Worm (Caenorhabditis elegans): Measurements from ENCODE around the gene moc-6.
A peak's percentile ranks its signal among the peaks of the same experiment; 100 is the strongest.

Gene moc-6

DNA sequence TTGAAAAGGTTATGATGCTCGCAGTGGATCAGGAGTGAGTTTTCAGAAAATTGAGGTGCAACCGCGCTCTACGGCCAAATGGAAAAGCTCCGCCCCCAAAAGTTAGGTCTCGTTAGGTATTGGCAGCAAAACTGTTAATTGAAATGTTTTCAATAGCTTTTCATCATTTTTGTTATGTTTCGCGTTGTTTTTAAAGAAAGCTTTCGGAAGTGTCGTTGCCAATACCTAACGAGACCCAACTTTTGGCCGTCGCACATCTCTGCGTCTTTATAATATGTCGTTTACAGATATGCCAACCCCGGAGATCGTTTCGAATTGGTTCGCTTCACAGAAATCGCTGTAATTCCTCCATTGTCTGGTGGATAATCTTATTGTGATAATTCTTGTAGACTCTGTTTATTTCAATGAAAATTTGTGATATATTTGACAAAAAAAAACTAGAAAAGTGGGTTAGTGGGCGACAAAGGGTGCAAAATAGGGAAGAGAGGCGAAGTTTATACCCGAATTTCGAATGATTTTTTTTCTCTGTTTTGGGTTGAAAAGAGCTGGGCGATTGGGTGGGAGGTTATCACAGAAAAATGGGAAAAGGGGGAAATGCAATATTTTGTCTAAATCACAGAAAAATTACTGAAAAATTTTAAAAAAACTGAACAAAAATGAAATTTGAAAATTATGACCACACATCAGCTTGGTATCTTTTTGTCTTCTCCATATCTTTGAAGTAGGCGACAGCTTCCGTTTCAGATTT is 682 bp downstream of the moc-6 start:
- TF ChIP-seq attf-3 (GFP tag; conservative IDR thresholded peaks at IDR 0.05) (no peak), atf-7 (tag; optimal IDR thresholded peaks at IDR 0.05) (peak; percentile 73), let-526 (GFP tag; IDR thresholded peaks at IDR 0.05) (no peak), tbp1 (GFP tag; optimal IDR thresholded peaks at IDR 0.05) (peak; percentile 8), cebp-1 (GFP tag; IDR thresholded peaks at IDR 0.05) (0 out of 2 replicates have a peak, but pooled peaks have one; percentile 12), cebp-1 (tag; optimal IDR thresholded peaks at IDR 0.05) (peak; percentile 68), Y56A3A.18 (GFP tag; IDR thresholded peaks at IDR 0.05) (peak; percentile 56; the same call in 1 of the 2 replicates), nfya-2 (GFP tag; IDR thresholded peaks at IDR 0.05) (no peak), lsl-1 (GFP tag; optimal IDR thresholded peaks at IDR 0.05) (no peak), zim-3 (tag; optimal IDR thresholded peaks at IDR 0.05) (peak; percentile 11), dox-1 (GFP tag; IDR thresholded peaks at IDR 0.05) (peak; percentile 27; the same call in 1 of the 2 replicates), madf-10 (tag; optimal IDR thresholded peaks at IDR 0.05) (peak; percentile 63), mel-28 (tag; optimal IDR thresholded peaks at IDR 0.05; ENCODE audit: borderline replicate concordance) (no peak), Y95B8A.8 (GFP tag; IDR thresholded peaks at IDR 0.05) (0 out of 2 replicates have a peak, but pooled peaks have one; percentile 20), attf-5 (GFP tag; optimal IDR thresholded peaks at IDR 0.05) (peak; percentile 40), ekl-4 (GFP tag; IDR thresholded peaks at IDR 0.05) (peak; percentile 56; the same call in 1 of the 2 replicates), let-607 (tag; optimal IDR thresholded peaks at IDR 0.05) (peak in 1 of 2 experiments; percentile 20), lin-40 (tag; optimal IDR thresholded peaks at IDR 0.05) (peak; percentile 50), mxl-1 (tag; optimal IDR thresholded peaks at IDR 0.05) (no peak), lin-54 (GFP tag; optimal IDR thresholded peaks at IDR 0.05) (peak; percentile 28), athp-1 (tag; optimal IDR thresholded peaks at IDR 0.05) (peak; percentile 58), mcd-1 (GFP tag; IDR thresholded peaks at IDR 0.05) (peak; percentile 75), lin-26 (GFP tag; IDR thresholded peaks at IDR 0.05) (peak; percentile 62; the same call in 1 of the 2 replicates), B0336.3 (GFP tag; IDR thresholded peaks at IDR 0.05) (peak; percentile 68), cebp-2 (GFP tag; IDR thresholded peaks at IDR 0.05) (no peak), F52B5.7 (tag; optimal IDR thresholded peaks at IDR 0.05) (peak; percentile 11), nhr-90 (tag; optimal IDR thresholded peaks at IDR 0.05) (peak; percentile 87), repo-1 (tag; optimal IDR thresholded peaks at IDR 0.05) (peak; percentile 91), nhr-80 (tag; optimal IDR thresholded peaks at IDR 0.05) (peak; percentile 42), Y53G8AR.9 (GFP tag; conservative IDR thresholded peaks at IDR 0.05) (peak; percentile 77), ceh-27 (GFP tag; optimal IDR thresholded peaks at IDR 0.05) (peak; percentile 25), ZK185.1 (tag; optimal IDR thresholded peaks at IDR 0.05; ENCODE audit: poor library complexity, severe bottlenecking) (peak; percentile 45), F23B12.7 (tag; optimal IDR thresholded peaks at IDR 0.05; ENCODE audit: insufficient read depth) (peak; percentile 18), hmg-1.2 (GFP tag; IDR thresholded peaks at IDR 0.05) (peak; percentile 26; the same call in 1 of the 2 replicates), madf-3 (GFP tag; IDR thresholded peaks at IDR 0.05) (0 out of 2 replicates have a peak, but pooled peaks have one; percentile 57), chd-7 (tag; optimal IDR thresholded peaks at IDR 0.05) (peak; percentile 61), tlf-1 (GFP tag; optimal IDR thresholded peaks at IDR 0.05) (peak; percentile 69), F37B4.10 (GFP tag; IDR thresholded peaks at IDR 0.05) (no peak), ets-4 (GFP tag; optimal IDR thresholded peaks at IDR 0.05) (no peak), nfyb-1 (GFP tag; IDR thresholded peaks at IDR 0.05) (peak; percentile 83), aptf-3 (GFP tag; IDR thresholded peaks at IDR 0.05) (peak; percentile 7; the same call in 1 of the 2 replicates), gei-17 (GFP tag; optimal IDR thresholded peaks at IDR 0.05) (peak; percentile 11), him-1 (tag; optimal IDR thresholded peaks at IDR 0.05) (peak; percentile 99), akir-1 (GFP tag; optimal IDR thresholded peaks at IDR 0.05) (no peak), lsy-27 (tag; optimal IDR thresholded peaks at IDR 0.05; ENCODE audit: borderline replicate concordance, insufficient read depth) (no peak), ama-1 (optimal IDR thresholded peaks at IDR 0.05) (no peak), ama-1 (GFP tag; optimal IDR thresholded peaks at IDR 0.05) (peak in 1 of 2 experiments; percentile 4)
